Fruit fly (Drosophila melanogaster): ENCODE data around the gene Tsp97E.

Tsp97E gene

dm6 chr3R:26915463-26915925 lies 49.1 kb downstream of the Tsp97E start, which contains the start of gene CG46339 (continued):
- TF ChIP-seq CG32264 (GFP tag; optimal IDR thresholded peaks at IDR 0.05) (no peak), Vsx2 (GFP tag; optimal IDR thresholded peaks at IDR 0.05; ENCODE audit: partially characterized antibody) (peak; percentile 91), rgr (GFP tag; optimal IDR thresholded peaks at IDR 0.05) (peak; percentile 76), dl (GFP tag; optimal IDR thresholded peaks at IDR 0.05; ENCODE audit: insufficient read depth in 1 of 2, partially characterized antibody in 2 of 2) (peak in 1 of 2 experiments; percentile 4), Myc (optimal IDR thresholded peaks at IDR 0.05) (no peak), br (GFP tag; optimal IDR thresholded peaks at IDR 0.05) (peak; percentile 78), Abd-B (GFP tag; optimal IDR thresholded peaks at IDR 0.05) (no peak)

- no peak for TF ChIP-seq dmrt93B (GFP tag; optimal IDR thresholded peaks at IDR 0.05)
- TF ChIP-seq rgr (GFP tag; optimal IDR thresholded peaks at IDR 0.05) = no peak
- TF ChIP-seq sage (GFP tag; optimal IDR thresholded peaks at IDR 0.05) = no peak
- no peak for TF ChIP-seq dsf (GFP tag; optimal IDR thresholded peaks at IDR 0.05; ENCODE audit: borderline replicate concordance)
- no peak for TF ChIP-seq woc (GFP tag; optimal IDR thresholded peaks at IDR 0.05)
- no peak for TF ChIP-seq Rel (GFP tag; optimal IDR thresholded peaks at IDR 0.05)
- TF ChIP-seq Rel (tag; optimal IDR thresholded peaks at IDR 0.05) = no peak
- TF ChIP-seq ey (GFP tag; optimal IDR thresholded peaks at IDR 0.05) = no peak
- no peak for TF ChIP-seq jim (GFP tag; optimal IDR thresholded peaks at IDR 0.05)
- no peak for TF ChIP-seq CrebA (GFP tag; optimal IDR thresholded peaks at IDR 0.05; ENCODE audit: borderline replicate concordance)
- TF ChIP-seq h (GFP tag; optimal IDR thresholded peaks at IDR 0.05) = no peak
- TF ChIP-seq dl (GFP tag; optimal IDR thresholded peaks at IDR 0.05; ENCODE audit: insufficient read depth in 1 of 2, partially characterized antibody in 2 of 2) = no peak
- TF ChIP-seq Jra (GFP tag; optimal IDR thresholded peaks at IDR 0.05) = no peak
- TF ChIP-seq foxo (GFP tag; optimal IDR thresholded peaks at IDR 0.05) = no peak
- no peak for TF ChIP-seq Dif (GFP tag; optimal IDR thresholded peaks at IDR 0.05; ENCODE audit: partially characterized antibody)
- no peak for TF ChIP-seq Vsx2 (GFP tag; optimal IDR thresholded peaks at IDR 0.05; ENCODE audit: partially characterized antibody)
- TF ChIP-seq CG32264 (GFP tag; optimal IDR thresholded peaks at IDR 0.05) = no peak
Observed at dm6 chr3R:26912615-26913014, 52.0 kb downstream of the Tsp97E start, which contains the start of gene Ets97D. Gene Ets97D (minus strand): TSS chr3R:26912886.
